Fruit fly (Drosophila melanogaster): Measurements from ENCODE around the gene Paics.

dm6 chrX:12754348-12754733, 6.1 kb downstream of the Paics start:
- TF ChIP-seq CG8478 (optimal IDR thresholded peaks at IDR 0.05) = no peak
- TF ChIP-seq CTCF (optimal IDR thresholded peaks at IDR 0.05) = no peak
